Worm (Caenorhabditis elegans): ENCODE results near the gene asp-6.

DNA sequence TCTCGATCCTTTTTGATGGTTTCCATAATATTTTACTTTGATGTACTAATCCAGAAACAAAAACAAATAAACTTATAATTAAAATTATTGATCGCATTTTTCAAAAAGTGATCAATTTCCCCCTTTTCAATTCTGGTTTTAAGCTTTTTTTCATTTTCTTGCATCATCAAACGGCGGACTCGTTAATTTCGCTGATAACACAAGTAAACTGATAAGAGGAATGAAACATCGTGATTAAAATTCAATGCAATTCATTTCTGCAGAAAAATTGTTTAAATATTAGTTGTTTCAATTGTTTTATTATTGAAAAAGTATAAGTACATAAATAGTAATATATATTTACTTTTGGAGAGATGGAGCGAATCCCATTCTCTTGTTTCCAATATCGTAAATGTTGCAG, 1.5 kb downstream of the asp-6 start:
- TF ChIP-seq ama-1 (optimal IDR thresholded peaks at IDR 0.05) = no peak
- peak; percentile 91 for TF ChIP-seq pqm-1 (tag; optimal IDR thresholded peaks at IDR 0.05)
- no peak for TF ChIP-seq nhr-11 (tag; optimal IDR thresholded peaks at IDR 0.05)
- TF ChIP-seq lin-15B (tag; optimal IDR thresholded peaks at IDR 0.05) = no peak
- no peak for TF ChIP-seq nhr-237 (tag; optimal IDR thresholded peaks at IDR 0.05)
- TF ChIP-seq skn-1 (tag; optimal IDR thresholded peaks at IDR 0.05) = peak; percentile 5
